Fruit fly (Drosophila melanogaster) whole organism, pupa: Measurements from ENCODE around the gene Ance-3.

ENCODE experiments used
- CG12605 ChIP-seq: fragments of 200-800 bp; sonication (Bioruptor generic); IDR thresholded peaks from 2 replicates; pipeline ENCODE4 v1.3.6; 2022; ENCODE audit warnings: missing biosample characterization, missing genetic modification characterization
- CG17806 ChIP-seq: fragments of 200-800 bp; sonication (Bioruptor generic); optimal IDR thresholded peaks from 2 replicates; lab custom pipeline; 2018; ENCODE audit warnings: missing biosample characterization, mild to moderate bottlenecking, missing genetic modification characterization, moderate library complexity
- CG4496 ChIP-seq: fragments of 200-800 bp; sonication (Bioruptor generic); IDR thresholded peaks from 3 replicates; pipeline ENCODE4 v1.3.6; 2022; ENCODE audit warnings: missing biosample characterization, missing genetic modification characterization
- CG8301 ChIP-seq: fragments of 200-800 bp; sonication (Bioruptor generic); optimal IDR thresholded peaks from 2 replicates; lab custom pipeline; 2018; ENCODE audit warnings: missing biosample characterization, mild to moderate bottlenecking, missing genetic modification characterization

- TF ChIP-seq CG4496 (no peak), CG8301 (tag; lab: Kevin White, UChicago) (no peak), CG12605 (GFP tag; lab: Robert Waterston, UW) (no peak), CG17806 (tag; lab: Kevin White, UChicago) (no peak)
These were observed 8.5 kb upstream of the Ance-3 start for dm6 chr2L:13905848-13906585.
